Worm (Caenorhabditis elegans): ENCODE data around the gene srt-40.

The srt-40 gene

ce11 chrV:2156830-2157229 is 49.3 kb downstream of the srt-40 start, which contains the start of gene srbc-22:
Gene srbc-22 (plus strand): TSS chrV:2157130.
- no peak for TF ChIP-seq nhr-6 (tag; optimal IDR thresholded peaks at IDR 0.05)
- TF ChIP-seq nhr-21 (tag; optimal IDR thresholded peaks at IDR 0.05), result no peak
- TF ChIP-seq alr-1 (tag; optimal IDR thresholded peaks at IDR 0.05), result no peak
- TF ChIP-seq zag-1 (tag; optimal IDR thresholded peaks at IDR 0.05), result no peak
- TF ChIP-seq gmeb-1 (tag; optimal IDR thresholded peaks at IDR 0.05), result no peak
- TF ChIP-seq unc-62 (GFP tag; optimal IDR thresholded peaks at IDR 0.05), result no peak
- TF ChIP-seq lin-11 (tag; optimal IDR thresholded peaks at IDR 0.05), result no peak
- TF ChIP-seq mdl-1 (tag; optimal IDR thresholded peaks at IDR 0.05), result no peak
- no peak for TF ChIP-seq crh-2 (tag; optimal IDR thresholded peaks at IDR 0.05)
- no peak for TF ChIP-seq blmp-1 (tag; optimal IDR thresholded peaks at IDR 0.05; ENCODE audit: insufficient read depth)
- TF ChIP-seq ceh-82 (tag; optimal IDR thresholded peaks at IDR 0.05), result no peak

ce11 chrV:2155232-2155631 is 50.8 kb downstream of the srt-40 start, which contains the start of gene srbc-21:
Gene srbc-21 (plus strand): TSS chrV:2155532.
- no peak for TF ChIP-seq nhr-237 (tag; optimal IDR thresholded peaks at IDR 0.05)
- no peak for TF ChIP-seq nhr-23 (tag; optimal IDR thresholded peaks at IDR 0.05)
- no peak for TF ChIP-seq elt-3 (tag; optimal IDR thresholded peaks at IDR 0.05)
- no peak for TF ChIP-seq unc-62 (GFP tag; optimal IDR thresholded peaks at IDR 0.05)
- TF ChIP-seq blmp-1 (tag; optimal IDR thresholded peaks at IDR 0.05; ENCODE audit: insufficient read depth), result no peak
- TF ChIP-seq lsy-2 (tag; optimal IDR thresholded peaks at IDR 0.05), result no peak
- TF ChIP-seq lin-13 (GFP tag; optimal IDR thresholded peaks at IDR 0.05), result no peak
- TF ChIP-seq fos-1 (tag; optimal IDR thresholded peaks at IDR 0.05), result no peak
- no peak for TF ChIP-seq lin-11 (tag; optimal IDR thresholded peaks at IDR 0.05)
- TF ChIP-seq F13H6.1 (tag; optimal IDR thresholded peaks at IDR 0.05), result no peak
- TF ChIP-seq unc-55 (GFP tag; optimal IDR thresholded peaks at IDR 0.05), result no peak
- no peak for TF ChIP-seq egl-27 (tag; optimal IDR thresholded peaks at IDR 0.05)
- TF ChIP-seq ZK546.5 (tag; optimal IDR thresholded peaks at IDR 0.05), result no peak
- no peak for TF ChIP-seq zag-1 (tag; optimal IDR thresholded peaks at IDR 0.05)
- TF ChIP-seq ama-1 (optimal IDR thresholded peaks at IDR 0.05), result no peak
- no peak for TF ChIP-seq C34F6.9 (tag; optimal IDR thresholded peaks at IDR 0.05)
- TF ChIP-seq gmeb-1 (tag; optimal IDR thresholded peaks at IDR 0.05), result no peak
- TF ChIP-seq aly-2 (tag; optimal IDR thresholded peaks at IDR 0.05), result no peak
- no peak for TF ChIP-seq sma-3 (GFP tag; optimal IDR thresholded peaks at IDR 0.05)
